Worm (Caenorhabditis elegans): ENCODE measurements around the gene col-101.

col-101 gene

DNA sequence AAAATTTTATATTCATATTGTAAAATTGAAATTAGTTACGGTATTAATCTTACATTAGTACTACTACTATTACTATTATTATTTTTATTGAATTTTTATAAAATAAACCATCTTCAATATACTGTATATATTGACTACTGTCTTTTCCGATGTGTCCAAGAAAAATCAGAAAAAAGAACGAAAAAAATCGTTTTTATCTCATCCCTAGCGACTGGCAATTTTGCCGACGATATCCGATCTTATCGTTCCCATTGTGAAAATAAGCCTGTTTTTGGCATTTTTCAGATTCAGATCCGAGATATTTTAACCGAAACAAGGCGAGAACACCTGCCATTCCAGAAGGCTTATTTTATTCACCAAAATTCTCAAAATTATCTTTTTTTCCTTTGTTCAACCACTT lies 3.7 kb upstream of the col-101 start, which contains the start of gene F18F11.4:
Gene F18F11.4 (plus strand): TSS at position 301 of the 400 bp plus-strand sequence.
- TF ChIP-seq blmp-1 (tag; optimal IDR thresholded peaks at IDR 0.05) (no peak), sox-4 (tag; optimal IDR thresholded peaks at IDR 0.05) (no peak), unc-98 (GFP tag; IDR thresholded peaks at IDR 0.05) (no peak), lin-39 (tag; optimal IDR thresholded peaks at IDR 0.05) (no peak), nhr-11 (tag; optimal IDR thresholded peaks at IDR 0.05) (no peak), aha-1 (tag; optimal IDR thresholded peaks at IDR 0.05) (no peak), alr-1 (tag; optimal IDR thresholded peaks at IDR 0.05; ENCODE audit: borderline replicate concordance) (no peak), C34B4.2 (tag; optimal IDR thresholded peaks at IDR 0.05) (no peak), nhr-19 (GFP tag; conservative IDR thresholded peaks at IDR 0.05) (no peak), F16B12.6 (tag; optimal IDR thresholded peaks at IDR 0.05) (no peak), ceh-63 (GFP tag; optimal IDR thresholded peaks at IDR 0.05) (no peak), ceh-88 (GFP tag; IDR thresholded peaks at IDR 0.05) (no peak), egl-13 (tag; optimal IDR thresholded peaks at IDR 0.05) (no peak), Y116A8C.19 (tag; optimal IDR thresholded peaks at IDR 0.05; ENCODE audit: borderline replicate concordance) (no peak), lin-14 (GFP tag; optimal IDR thresholded peaks at IDR 0.05) (no peak), fkh-10 (GFP tag; optimal IDR thresholded peaks at IDR 0.05) (no peak)

DNA sequence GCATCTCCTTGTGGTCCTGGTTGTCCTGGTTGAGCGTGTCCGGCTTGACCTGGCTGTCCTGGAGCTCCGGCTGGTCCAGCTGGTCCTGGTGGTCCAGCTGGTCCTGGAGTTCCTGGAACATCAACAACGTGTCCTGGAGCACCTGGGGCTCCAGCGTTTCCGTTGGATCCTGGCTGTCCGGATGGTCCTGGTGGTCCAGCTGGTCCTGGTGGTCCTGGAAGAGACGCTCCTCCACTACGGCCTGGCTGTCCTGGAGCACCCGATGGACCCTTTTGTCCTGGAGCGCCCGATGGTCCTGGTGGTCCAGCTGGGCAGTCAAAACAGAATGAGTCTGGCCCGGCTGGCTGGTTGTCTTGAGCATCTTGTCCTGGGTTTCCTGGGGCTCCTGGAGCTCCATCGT lies 1.2 kb downstream of the col-101 start:
- TF ChIP-seq ama-1 (optimal IDR thresholded peaks at IDR 0.05), result no peak
- no peak for TF ChIP-seq ets-5 (GFP tag; IDR thresholded peaks at IDR 0.05)
- no peak for TF ChIP-seq ceh-88 (GFP tag; IDR thresholded peaks at IDR 0.05)
- no peak for TF ChIP-seq dsc-1 (tag; optimal IDR thresholded peaks at IDR 0.05)
- TF ChIP-seq dpl-1 (GFP tag; optimal IDR thresholded peaks at IDR 0.05), result no peak
- TF ChIP-seq ceh-63 (GFP tag; optimal IDR thresholded peaks at IDR 0.05), result no peak
- TF ChIP-seq snpc-4 (tag; optimal IDR thresholded peaks at IDR 0.05), result no peak
- TF ChIP-seq grh-1 (GFP tag; IDR thresholded peaks at IDR 0.05), result no peak
- TF ChIP-seq egl-13 (tag; optimal IDR thresholded peaks at IDR 0.05), result no peak
- no peak for TF ChIP-seq nhr-11 (tag; optimal IDR thresholded peaks at IDR 0.05)
- TF ChIP-seq lin-15B (tag; optimal IDR thresholded peaks at IDR 0.05), result no peak
- TF ChIP-seq mdl-1 (tag; optimal IDR thresholded peaks at IDR 0.05), result no peak
- no peak for TF ChIP-seq skn-1 (tag; optimal IDR thresholded peaks at IDR 0.05)
- TF ChIP-seq unc-130 (tag; optimal IDR thresholded peaks at IDR 0.05), result no peak
- no peak for TF ChIP-seq unc-62 (GFP tag; optimal IDR thresholded peaks at IDR 0.05)
- no peak for TF ChIP-seq nhr-76 (tag; optimal IDR thresholded peaks at IDR 0.05)
- no peak for TF ChIP-seq efl-1 (optimal IDR thresholded peaks at IDR 0.05)
- TF ChIP-seq efl-1 (GFP tag; optimal IDR thresholded peaks at IDR 0.05 in 1 of 2), result no peak
- no peak for TF ChIP-seq pag-3 (tag; optimal IDR thresholded peaks at IDR 0.05; ENCODE audit: borderline replicate concordance, insufficient read depth)
- no peak for TF ChIP-seq pqm-1 (tag; optimal IDR thresholded peaks at IDR 0.05)
- no peak for TF ChIP-seq nhr-28 (tag; optimal IDR thresholded peaks at IDR 0.05)

DNA sequence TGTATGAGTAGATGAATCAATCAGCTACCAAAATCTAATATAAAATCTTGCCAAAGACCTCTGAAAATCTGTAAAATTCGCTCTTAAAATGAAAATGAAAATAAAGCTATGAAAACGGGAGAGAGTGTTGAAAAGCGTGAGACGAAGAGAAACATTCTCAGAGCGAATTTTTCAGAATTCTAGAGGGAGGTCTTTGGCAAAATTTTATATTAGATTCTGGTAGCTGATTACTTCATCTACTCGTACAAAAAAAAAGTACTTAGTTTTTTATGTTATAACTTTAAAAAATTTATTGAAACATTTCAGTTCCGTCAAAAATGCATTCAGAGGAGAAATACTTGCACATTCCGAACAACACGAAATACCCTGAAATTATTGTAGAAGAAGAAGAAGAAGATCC lies 2.1 kb downstream of the col-101 start, which contains the start of gene drl-1:
Gene drl-1 (plus strand): TSS at position 301 of the 400 bp plus-strand sequence.
- TF ChIP-seq lsy-2 (tag; optimal IDR thresholded peaks at IDR 0.05) (no peak), unc-30 (tag; optimal IDR thresholded peaks at IDR 0.05) (no peak), lin-15B (tag; optimal IDR thresholded peaks at IDR 0.05) (no peak), ces-1 (GFP tag; optimal IDR thresholded peaks at IDR 0.05) (no peak), ztf-4 (tag; optimal IDR thresholded peaks at IDR 0.05) (no peak), ceh-82 (tag; optimal IDR thresholded peaks at IDR 0.05) (no peak), nhr-76 (tag; optimal IDR thresholded peaks at IDR 0.05) (no peak), hpl-2 (GFP tag; optimal IDR thresholded peaks at IDR 0.05) (no peak), egl-27 (tag; optimal IDR thresholded peaks at IDR 0.05) (no peak), nhr-90 (tag; optimal IDR thresholded peaks at IDR 0.05; ENCODE audit: poor library complexity) (no peak), ceh-63 (GFP tag; optimal IDR thresholded peaks at IDR 0.05) (no peak), mef-2 (tag; optimal IDR thresholded peaks at IDR 0.05) (no peak), zag-1 (tag; optimal IDR thresholded peaks at IDR 0.05) (no peak)

Data from whole organism, L1 larva.